Fruit fly (Drosophila melanogaster): ENCODE measurements around the gene CG34376.

The CG34376 gene

DNA sequence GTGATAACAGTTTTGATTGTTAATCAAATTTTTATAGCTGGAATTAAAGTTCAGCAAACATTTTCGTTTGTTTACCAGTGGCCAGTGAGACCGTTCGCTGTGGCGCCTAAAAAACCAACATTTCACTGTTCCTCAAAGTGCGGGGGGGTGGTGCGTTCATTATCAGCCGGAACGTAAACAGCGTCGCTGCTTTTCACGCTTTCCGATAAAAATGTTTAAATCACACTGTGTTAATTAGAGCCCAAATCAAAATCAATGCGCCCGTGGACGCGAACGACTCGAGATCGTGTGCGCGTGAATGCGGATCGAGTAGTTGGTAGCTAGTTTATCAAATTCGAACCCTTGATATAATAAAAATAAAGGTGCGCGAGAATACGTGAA lies at the start of gene CG34376 (continued):
- TF ChIP-seq Dfd (GFP tag; optimal IDR thresholded peaks at IDR 0.05) (no peak), stc (GFP tag; IDR thresholded peaks at IDR 0.05) (peak; percentile 23; the same call in 1 of the 2 replicates), toy (GFP tag; IDR thresholded peaks at IDR 0.05) (no peak), CG32532 (GFP tag; IDR thresholded peaks at IDR 0.05) (peak; percentile 48), CG34422 (GFP tag; IDR thresholded peaks at IDR 0.05) (peak; percentile 75; the same call in 1 of the 3 replicates), gce (GFP tag; IDR thresholded peaks at IDR 0.05) (0 out of 3 replicates have a peak, but pooled peaks have one; percentile 19), Eip74EF (GFP tag; optimal IDR thresholded peaks at IDR 0.05) (no peak), CG9215 (GFP tag; IDR thresholded peaks at IDR 0.05) (0 out of 2 replicates have a peak, but pooled peaks have one; percentile 5), trem (tag; optimal IDR thresholded peaks at IDR 0.05) (peak; percentile 57), ase (GFP tag; IDR thresholded peaks at IDR 0.05) (peak; percentile 45; the same call in 1 of the 3 replicates), Hmr (GFP tag; optimal IDR thresholded peaks at IDR 0.05) (peak; percentile 44), Spps (tag; optimal IDR thresholded peaks at IDR 0.05) (no peak), CTCF (GFP tag; optimal IDR thresholded peaks at IDR 0.05) (peak; percentile 29), ATbp (GFP tag; optimal IDR thresholded peaks at IDR 0.05) (peak; percentile 25), CG10654 (GFP tag; optimal IDR thresholded peaks at IDR 0.05) (no peak), tio (GFP tag; optimal IDR thresholded peaks at IDR 0.05) (no peak), Max (GFP tag; optimal IDR thresholded peaks at IDR 0.05) (no peak), GATAe (GFP tag; conservative IDR thresholded peaks at IDR 0.05) (peak; percentile 93), CG11723 (GFP tag; optimal IDR thresholded peaks at IDR 0.05) (no peak), CG11695 (GFP tag; IDR thresholded peaks at IDR 0.05) (peak; percentile 36; the same call in 1 of the 3 replicates), CG5245 (GFP tag; optimal IDR thresholded peaks at IDR 0.05) (no peak), CG16813 (GFP tag; IDR thresholded peaks at IDR 0.05; ENCODE audit: partially characterized antibody) (0 out of 3 replicates have a peak, but pooled peaks have one; percentile 30), Jarid2 (GFP tag; optimal IDR thresholded peaks at IDR 0.05) (peak; percentile 65), Doc3 (GFP tag; IDR thresholded peaks at IDR 0.05; ENCODE audit: partially characterized antibody) (no peak), CG15269 (tag; optimal IDR thresholded peaks at IDR 0.05) (no peak), ssp (GFP tag; IDR thresholded peaks at IDR 0.05) (peak; percentile 58), MBD-R2 (GFP tag; IDR thresholded peaks at IDR 0.05) (peak; percentile 65), twi (tag; optimal IDR thresholded peaks at IDR 0.05) (no peak), Poxn (GFP tag; IDR thresholded peaks at IDR 0.05) (no peak), CG17829 (tag; optimal IDR thresholded peaks at IDR 0.05) (peak; percentile 30), fd102C (GFP tag; optimal IDR thresholded peaks at IDR 0.05) (no peak), Ada2b (GFP tag; IDR thresholded peaks at IDR 0.05) (peak; percentile 48), CG10147 (GFP tag; optimal IDR thresholded peaks at IDR 0.05) (peak; percentile 0), Lhr (GFP tag; optimal IDR thresholded peaks at IDR 0.05) (peak; percentile 33), CG12299 (tag; optimal IDR thresholded peaks at IDR 0.05) (no peak), CG4404 (GFP tag; IDR thresholded peaks at IDR 0.05) (no peak), zen (tag; optimal IDR thresholded peaks at IDR 0.05) (no peak), CG7372 (GFP tag; IDR thresholded peaks at IDR 0.05) (peak; percentile 13; the same call in 1 of the 2 replicates), Hmx (GFP tag; optimal IDR thresholded peaks at IDR 0.05) (no peak), amos (GFP tag; IDR thresholded peaks at IDR 0.05; ENCODE audit: partially characterized antibody) (peak; percentile 36; the same call in 1 of the 2 replicates), fd64A (GFP tag; optimal IDR thresholded peaks at IDR 0.05) (no peak), CG17612 (GFP tag; IDR thresholded peaks at IDR 0.05) (no peak), CG42726 (GFP tag; IDR thresholded peaks at IDR 0.05; ENCODE audit: partially characterized antibody) (0 out of 2 replicates have a peak, but pooled peaks have one; percentile 35), HLHmδ (GFP tag; optimal IDR thresholded peaks at IDR 0.05) (peak; percentile 1), wor (GFP tag; IDR thresholded peaks at IDR 0.05) (no peak), CG18262 (tag; optimal IDR thresholded peaks at IDR 0.05) (peak; percentile 29), CG17802 (tag; optimal IDR thresholded peaks at IDR 0.05) (no peak), Lim3 (GFP tag; IDR thresholded peaks at IDR 0.05) (no peak; the same call in 1 of the 2 replicates), crol (GFP tag; IDR thresholded peaks at IDR 0.05) (peak; percentile 100), da (GFP tag; optimal IDR thresholded peaks at IDR 0.05) (no peak), croc (GFP tag; conservative IDR thresholded peaks at IDR 0.05) (0 out of 3 replicates have a peak, but pooled peaks have one; percentile 15)
